Fruit fly (Drosophila melanogaster): Measurements from ENCODE around the gene heca.
A peak's percentile ranks its signal among the peaks of the same experiment; 100 is the strongest.

DNA sequence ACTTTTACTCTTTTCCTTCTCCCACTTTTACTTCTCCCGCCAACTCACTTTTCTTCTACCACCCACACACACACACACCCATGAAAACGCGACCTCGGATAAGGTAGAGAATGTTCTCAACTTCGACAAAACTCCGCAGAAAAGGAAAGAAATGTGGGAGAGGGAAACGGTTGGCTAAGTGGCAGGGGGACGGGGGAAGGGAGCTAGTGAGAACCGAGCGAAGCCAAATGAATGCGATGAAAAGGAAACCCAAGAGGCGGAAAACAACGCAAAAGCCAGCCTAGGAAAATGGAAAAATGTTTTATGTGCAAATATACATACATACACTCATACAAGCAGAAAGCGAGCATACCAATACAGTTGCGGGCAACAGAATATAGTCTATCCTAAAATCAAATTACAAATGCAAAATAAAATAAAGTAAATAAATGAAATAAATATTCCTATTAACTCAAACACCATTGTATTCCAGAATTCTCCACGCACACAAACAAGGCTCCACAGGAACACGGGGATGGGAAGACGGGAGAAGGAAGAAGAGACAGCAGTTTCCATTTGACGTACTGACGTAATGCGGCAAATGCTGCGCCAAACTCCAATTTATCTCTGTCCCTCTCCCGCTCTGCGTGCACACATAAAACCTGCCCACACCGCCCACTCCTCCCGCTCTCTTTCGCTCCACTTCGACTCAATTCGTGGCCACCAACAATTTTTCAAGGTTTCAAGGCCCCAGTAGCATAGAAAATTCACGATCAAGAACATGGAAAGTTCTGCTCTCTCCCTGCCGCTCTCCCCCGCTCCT, 7.2 kb upstream of the heca start:
- TF ChIP-seq CG8290 (GFP tag; optimal IDR thresholded peaks at IDR 0.05) (no peak), CG8290 (tag; optimal IDR thresholded peaks at IDR 0.05) (no peak), CG9215 (GFP tag; IDR thresholded peaks at IDR 0.05) (no peak), CG1233 (GFP tag; optimal IDR thresholded peaks at IDR 0.05) (no peak), dm (GFP tag; optimal IDR thresholded peaks at IDR 0.05) (no peak), CG4404 (GFP tag; IDR thresholded peaks at IDR 0.05) (no peak), tin (GFP tag; optimal IDR thresholded peaks at IDR 0.05) (no peak), CG1602 (GFP tag; optimal IDR thresholded peaks at IDR 0.05) (no peak), ap (GFP tag; IDR thresholded peaks at IDR 0.05) (no peak), CG7963 (GFP tag; IDR thresholded peaks at IDR 0.05; ENCODE audit: partially characterized antibody) (no peak), gcm2 (GFP tag; optimal IDR thresholded peaks at IDR 0.05) (no peak), row (GFP tag; IDR thresholded peaks at IDR 0.05) (peak; percentile 10; the same call in 1 of the 3 replicates)
